Worm (Caenorhabditis elegans): ENCODE results near the gene lhfp-4.

DNA sequence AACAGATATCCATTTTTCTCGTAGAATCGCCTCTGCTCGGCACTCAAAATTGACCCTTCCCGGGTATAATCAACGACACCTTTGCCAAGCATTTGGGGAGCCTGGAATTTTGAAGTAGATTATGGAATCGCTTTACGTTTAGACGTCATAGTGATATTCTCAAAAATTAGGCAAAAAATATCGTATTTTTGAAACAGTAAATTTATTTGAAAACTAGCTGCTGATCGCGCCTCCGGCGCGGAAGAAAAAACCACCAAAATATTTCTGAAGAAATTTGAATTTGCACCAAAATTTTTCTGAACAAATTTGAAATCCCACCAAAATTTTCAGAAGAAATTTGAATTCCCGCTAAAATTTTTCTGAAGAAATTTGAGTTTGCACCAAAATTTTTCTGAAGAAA, 13.0 kb upstream of the lhfp-4 start, which contains the start of gene ZK550.6:
- TF ChIP-seq ama-1 (optimal IDR thresholded peaks at IDR 0.05) (no peak), nhr-237 (tag; optimal IDR thresholded peaks at IDR 0.05) (no peak), sma-9 (GFP tag; optimal IDR thresholded peaks at IDR 0.05) (no peak), sma-9 (tag; optimal IDR thresholded peaks at IDR 0.05) (no peak), ceh-82 (tag; optimal IDR thresholded peaks at IDR 0.05) (no peak), nhr-12 (tag; optimal IDR thresholded peaks at IDR 0.05) (no peak), unc-39 (tag; optimal IDR thresholded peaks at IDR 0.05) (no peak), crh-2 (tag; optimal IDR thresholded peaks at IDR 0.05) (no peak), peb-1 (tag; optimal IDR thresholded peaks at IDR 0.05) (no peak), ztf-11 (tag; optimal IDR thresholded peaks at IDR 0.05) (no peak), elt-1 (tag; optimal IDR thresholded peaks at IDR 0.05) (no peak), mdl-1 (tag; optimal IDR thresholded peaks at IDR 0.05) (no peak)
